Fruit fly (Drosophila melanogaster): Measurements from ENCODE around the gene CG32856.

The CG32856 gene

dm6 chr3R:15934952-15935351 lies 30.2 kb downstream of the CG32856 start, which contains the start of gene Sap47 (continued):
- TF ChIP-seq Doc3 (GFP tag; IDR thresholded peaks at IDR 0.05; ENCODE audit: partially characterized antibody) (peak; percentile 76), CG1792 (GFP tag; optimal IDR thresholded peaks at IDR 0.05) (no peak), CHES-1-like (GFP tag; optimal IDR thresholded peaks at IDR 0.05) (peak; percentile 15), YL-1 (GFP tag; optimal IDR thresholded peaks at IDR 0.05) (peak; percentile 59), CG32532 (GFP tag; IDR thresholded peaks at IDR 0.05) (peak; percentile 10; the same call in 1 of the 2 replicates), CG4854 (GFP tag; optimal IDR thresholded peaks at IDR 0.05) (no peak), CG10147 (GFP tag; optimal IDR thresholded peaks at IDR 0.05) (peak; percentile 18), nerfin-1 (tag; optimal IDR thresholded peaks at IDR 0.05) (peak; percentile 87), gsb (GFP tag; IDR thresholded peaks at IDR 0.05) (peak; percentile 42; the same call in 1 of the 2 replicates), CG2120 (GFP tag; optimal IDR thresholded peaks at IDR 0.05) (no peak), Atf6 (GFP tag; IDR thresholded peaks at IDR 0.05) (0 out of 2 replicates have a peak, but pooled peaks have one; percentile 9), scrt (GFP tag; optimal IDR thresholded peaks at IDR 0.05) (peak; percentile 10), CG13287 (GFP tag; IDR thresholded peaks at IDR 0.05; ENCODE audit: partially characterized antibody) (peak; percentile 90), CG2129 (GFP tag; IDR thresholded peaks at IDR 0.05; ENCODE audit: partially characterized antibody) (peak; percentile 55), Opbp (GFP tag; IDR thresholded peaks at IDR 0.05; ENCODE audit: partially characterized antibody) (peak; percentile 76; the same call in 2 of the 3 replicates), CG14014 (GFP tag; IDR thresholded peaks at IDR 0.05) (peak; percentile 22; the same call in 1 of the 2 replicates), Dbx (GFP tag; IDR thresholded peaks at IDR 0.05) (peak; percentile 58; the same call in 1 of the 3 replicates), Myb (GFP tag; optimal IDR thresholded peaks at IDR 0.05) (peak; percentile 43), CG13624 (GFP tag; optimal IDR thresholded peaks at IDR 0.05) (peak; percentile 81), Dp (GFP tag; optimal IDR thresholded peaks at IDR 0.05) (peak; percentile 63), tgo (GFP tag; IDR thresholded peaks at IDR 0.05) (no peak), B-H2 (GFP tag; optimal IDR thresholded peaks at IDR 0.05) (peak; percentile 41), Sry-β (GFP tag; optimal IDR thresholded peaks at IDR 0.05) (peak; percentile 68), sens (GFP tag) (peak; percentile 54), CG9876 (GFP tag; optimal IDR thresholded peaks at IDR 0.05) (no peak), CG2116 (GFP tag; optimal IDR thresholded peaks at IDR 0.05) (peak; percentile 70), CG13424 (tag; optimal IDR thresholded peaks at IDR 0.05) (peak; percentile 14), disco-r (GFP tag; optimal IDR thresholded peaks at IDR 0.05) (no peak), jing (GFP tag; optimal IDR thresholded peaks at IDR 0.05) (no peak), abd-A (tag; optimal IDR thresholded peaks at IDR 0.05) (peak; percentile 96), CG17328 (GFP tag; IDR thresholded peaks at IDR 0.05) (no peak), CG4617 (GFP tag; optimal IDR thresholded peaks at IDR 0.05; ENCODE audit: borderline replicate concordance) (peak; percentile 66), Trl (optimal IDR thresholded peaks at IDR 0.05) (peak in 1 of 2 experiments; percentile 19), Trl (GFP tag; optimal IDR thresholded peaks at IDR 0.05) (no peak), HmgD (GFP tag; optimal IDR thresholded peaks at IDR 0.05) (peak; percentile 13), mld (GFP tag; IDR thresholded peaks at IDR 0.05; ENCODE audit: partially characterized antibody) (0 out of 3 replicates have a peak, but pooled peaks have one; percentile 64), row (GFP tag; IDR thresholded peaks at IDR 0.05) (peak; percentile 54; the same call in 2 of the 3 replicates), CG11085 (GFP tag; IDR thresholded peaks at IDR 0.05) (no peak), slbo (GFP tag; IDR thresholded peaks at IDR 0.05) (peak; percentile 56), bbx (GFP tag; IDR thresholded peaks at IDR 0.05; ENCODE audit: partially characterized antibody) (peak; percentile 85), sr (GFP tag; IDR thresholded peaks at IDR 0.05) (0 out of 3 replicates have a peak, but pooled peaks have one; percentile 8), CG13894 (tag; optimal IDR thresholded peaks at IDR 0.05) (peak; percentile 23), cato (GFP tag; optimal IDR thresholded peaks at IDR 0.05; ENCODE audit: borderline replicate concordance) (no peak), CG14860 (GFP tag; IDR thresholded peaks at IDR 0.05; ENCODE audit: partially characterized antibody) (peak; percentile 74), CG1603 (tag; optimal IDR thresholded peaks at IDR 0.05) (peak; percentile 53), CG17186 (GFP tag; optimal IDR thresholded peaks at IDR 0.05) (peak; percentile 64), Pdp1 (GFP tag; optimal IDR thresholded peaks at IDR 0.05) (peak in 1 of 2 experiments; percentile 73), CG34224 (GFP tag; IDR thresholded peaks at IDR 0.05; ENCODE audit: partially characterized antibody) (peak; percentile 92), pb (GFP tag; optimal IDR thresholded peaks at IDR 0.05) (no peak), Dad (GFP tag; optimal IDR thresholded peaks at IDR 0.05) (no peak)

Data from whole organism, embryonic.